Worm (Caenorhabditis elegans) whole organism, L1 larva: ENCODE measurements around the gene K08F4.5.

Experiments used
- C04F5.9 ChIP-seq: sonication (generic microtip); optimal IDR thresholded peaks from 2 replicates; lab custom pipeline; 2016; ENCODE audit warnings: missing genetic modification characterization, missing compliant biosample characterization
- C16A3.4 ChIP-seq: fragments of 150-350 bp; optimal IDR thresholded peaks from 2 replicates; lab custom pipeline; 2014; ENCODE audit warnings: missing biosample characterization, missing genetic modification characterization
- C34B4.2 ChIP-seq: sonication (generic microtip); optimal IDR thresholded peaks from 2 replicates; lab custom pipeline; 2017; ENCODE audit warnings: mild to moderate bottlenecking, missing genetic modification characterization, missing compliant biosample characterization
- alr-1 ChIP-seq: fragments of 200-800 bp; sonication (Bioruptor generic); optimal IDR thresholded peaks from 2 replicates; lab custom pipeline; 2018; ENCODE audit warnings: borderline replicate concordance, mild to moderate bottlenecking, missing genetic modification characterization, missing compliant biosample characterization
- blmp-1 ChIP-seq: fragments of 150-350 bp; optimal IDR thresholded peaks from 2 replicates; lab custom pipeline; 2014; ENCODE audit warnings: missing biosample characterization, missing genetic modification characterization
- ceh-63 ChIP-seq: fragments of 200-800 bp; sonication (Bioruptor generic); optimal IDR thresholded peaks from 2 replicates; lab custom pipeline; 2018; ENCODE audit warnings: mild to moderate bottlenecking, missing genetic modification characterization, missing compliant biosample characterization
- ceh-8 ChIP-seq: fragments of 200-800 bp; sonication (Bioruptor generic); optimal IDR thresholded peaks from 2 replicates; lab custom pipeline; 2018; ENCODE audit warnings: mild to moderate bottlenecking, missing genetic modification characterization, moderate library complexity, missing compliant biosample characterization
- ceh-88 ChIP-seq: fragments of 200-800 bp; sonication (Bioruptor generic); IDR thresholded peaks from 2 replicates; pipeline ENCODE4 v1.3.6; 2022; ENCODE audit warnings: missing genetic modification characterization, missing compliant biosample characterization
- ceh-90 ChIP-seq: sonication (generic microtip); optimal IDR thresholded peaks from 2 replicates; lab custom pipeline; 2016; ENCODE audit warnings: missing genetic modification characterization, missing compliant biosample characterization
- dpl-1 ChIP-seq, 3 experiments: fragments of 150-350 bp in 2 of 3; sonication (generic microtip) in 1 of 3; optimal IDR thresholded peaks; 2 replicates each; lab custom pipeline; 2014 to 2017; ENCODE audit warnings: missing biosample characterization in 3 of 3, missing genetic modification characterization in 3 of 3, missing genetic modification reagents in 3 of 3
- dsc-1 ChIP-seq: sonication (generic microtip); optimal IDR thresholded peaks from 2 replicates; lab custom pipeline; 2016; ENCODE audit warnings: mild to moderate bottlenecking, missing genetic modification characterization, missing compliant biosample characterization
- efl-3 ChIP-seq: fragments of 200-800 bp; sonication (Bioruptor generic); optimal IDR thresholded peaks from 2 replicates; lab custom pipeline; 2018; ENCODE audit warnings: mild to moderate bottlenecking, missing genetic modification characterization, missing compliant biosample characterization
- egl-27 ChIP-seq, 2 experiments: fragments of 150-350 bp in 1 of 2; sonication (generic microtip); optimal IDR thresholded peaks; 3 replicates each; lab custom pipeline; 2017 to 2018; ENCODE audit warnings: missing biosample characterization in 2 of 2, missing genetic modification characterization in 2 of 2, missing genetic modification reagents in 2 of 2
- fkh-10 ChIP-seq: sonication (generic microtip); optimal IDR thresholded peaks from 2 replicates; lab custom pipeline; 2017; ENCODE audit warnings: missing biosample characterization, missing genetic modification reagents, missing genetic modification characterization
- fkh-4 ChIP-seq: sonication (generic microtip); optimal IDR thresholded peaks from 2 replicates; lab custom pipeline; 2016; ENCODE audit warnings: missing compliant biosample characterization, missing genetic modification characterization, borderline replicate concordance
- fkh-8 ChIP-seq: sonication (generic microtip); optimal IDR thresholded peaks from 2 replicates; lab custom pipeline; 2016; ENCODE audit warnings: mild to moderate bottlenecking, missing genetic modification characterization, missing compliant biosample characterization
- fos-1 ChIP-seq: fragments of 150-350 bp; optimal IDR thresholded peaks from 2 replicates; lab custom pipeline; 2014; ENCODE audit warnings: missing biosample characterization, missing genetic modification characterization
- grh-1 ChIP-seq: fragments of 200-800 bp; sonication (Bioruptor generic); IDR thresholded peaks from 2 replicates; pipeline ENCODE4 v1.3.6; 2022; ENCODE audit warnings: missing genetic modification reagents, missing genetic modification characterization, missing compliant biosample characterization
- hlh-17 ChIP-seq: fragments of 200-800 bp; sonication (Bioruptor generic); optimal IDR thresholded peaks from 2 replicates; lab custom pipeline; 2018; ENCODE audit warnings: missing genetic modification characterization, mild to moderate bottlenecking, missing compliant biosample characterization, moderate library complexity, borderline replicate concordance
- lin-13 ChIP-seq: fragments of 150-350 bp; optimal IDR thresholded peaks from 2 replicates; lab custom pipeline; 2014; ENCODE audit warnings: missing biosample characterization, missing genetic modification reagents, missing genetic modification characterization
- lin-14 ChIP-seq: fragments of 200-800 bp; sonication (Bioruptor generic); optimal IDR thresholded peaks from 2 replicates; lab custom pipeline; 2018; ENCODE audit warnings: mild to moderate bottlenecking, missing genetic modification characterization, moderate library complexity, missing compliant biosample characterization
- lin-15B ChIP-seq: fragments of 150-350 bp; sonication (generic microtip); optimal IDR thresholded peaks from 3 replicates; lab custom pipeline; 2014; ENCODE audit warnings: missing biosample characterization, missing genetic modification characterization
- lin-35 ChIP-seq, 2 experiments: fragments of 150-350 bp; optimal IDR thresholded peaks; 2 replicates each; lab custom pipeline; 2014; ENCODE audit warnings: missing biosample characterization in 2 of 2, missing genetic modification characterization in 2 of 2, missing genetic modification reagents in 2 of 2
- lin-39 ChIP-seq: fragments of 150-350 bp; optimal IDR thresholded peaks from 2 replicates; lab custom pipeline; 2014; ENCODE audit warnings: missing biosample characterization, missing genetic modification reagents, missing genetic modification characterization
- mdl-1 ChIP-seq, 2 experiments: fragments of 150-350 bp; optimal IDR thresholded peaks; 2 replicates each; lab custom pipeline; 2014 to 2017; ENCODE audit warnings: missing biosample characterization in 2 of 2, missing genetic modification characterization in 2 of 2, inconsistent platforms in 1 of 2
- mef-2 ChIP-seq: fragments of 150-350 bp; optimal IDR thresholded peaks from 2 replicates; lab custom pipeline; 2014; ENCODE audit warnings: missing biosample characterization, missing genetic modification characterization
- mep-1 ChIP-seq: fragments of 150-350 bp; optimal IDR thresholded peaks from 2 replicates; lab custom pipeline; 2014; ENCODE audit warnings: missing biosample characterization, missing genetic modification characterization
- nhr-12 ChIP-seq: sonication (generic microtip); optimal IDR thresholded peaks from 2 replicates; lab custom pipeline; 2017; ENCODE audit warnings: missing biosample characterization, missing genetic modification characterization
- nhr-20 ChIP-seq: sonication (generic microtip); optimal IDR thresholded peaks from 2 replicates; lab custom pipeline; 2016; ENCODE audit warnings: mild to moderate bottlenecking, missing genetic modification characterization, missing compliant biosample characterization
- nhr-237 ChIP-seq: fragments of 150-350 bp; optimal IDR thresholded peaks from 2 replicates; lab custom pipeline; 2014; ENCODE audit warnings: missing biosample characterization, missing genetic modification characterization
- nhr-28 ChIP-seq: fragments of 150-350 bp; optimal IDR thresholded peaks from 2 replicates; lab custom pipeline; 2014; ENCODE audit warnings: missing biosample characterization, missing genetic modification characterization
- nhr-47 ChIP-seq: sonication (generic microtip); optimal IDR thresholded peaks from 2 replicates; lab custom pipeline; 2016; ENCODE audit warnings: mild to moderate bottlenecking, missing genetic modification characterization, moderate library complexity, missing compliant biosample characterization
- nhr-71 ChIP-seq: sonication (generic microtip); optimal IDR thresholded peaks from 2 replicates; lab custom pipeline; 2016; ENCODE audit warnings: mild to moderate bottlenecking, missing genetic modification characterization, moderate library complexity, missing compliant biosample characterization
- nhr-77 ChIP-seq: fragments of 150-350 bp; optimal IDR thresholded peaks from 2 replicates; lab custom pipeline; 2014; ENCODE audit warnings: missing biosample characterization, missing genetic modification characterization
- nhr-84 ChIP-seq: sonication (generic microtip); optimal IDR thresholded peaks from 2 replicates; lab custom pipeline; 2017; ENCODE audit warnings: missing biosample characterization, missing genetic modification characterization
- pag-3 ChIP-seq: sonication (generic microtip); optimal IDR thresholded peaks from 2 replicates; lab custom pipeline; 2017; ENCODE audit warnings: missing genetic modification characterization, mild to moderate bottlenecking, missing compliant biosample characterization, antibody characterized with exemption, borderline replicate concordance; ENCODE audit not compliant: insufficient read depth
- pax-3 ChIP-seq: fragments of 200-800 bp; sonication (Bioruptor generic); optimal IDR thresholded peaks from 2 replicates; lab custom pipeline; 2018; ENCODE audit warnings: mild to moderate bottlenecking, missing genetic modification characterization, moderate library complexity, missing compliant biosample characterization
- skn-1 ChIP-seq: fragments of 150-350 bp; optimal IDR thresholded peaks from 2 replicates; lab custom pipeline; 2014; ENCODE audit warnings: missing biosample characterization, missing genetic modification characterization
- snu-23 ChIP-seq: sonication (generic microtip); optimal IDR thresholded peaks from 2 replicates; lab custom pipeline; 2016; ENCODE audit warnings: missing genetic modification characterization, missing compliant biosample characterization
- sox-4 ChIP-seq: sonication (generic microtip); optimal IDR thresholded peaks from 2 replicates; lab custom pipeline; 2016; ENCODE audit warnings: missing genetic modification characterization, missing compliant biosample characterization
- sptf-1 ChIP-seq: fragments of 150-350 bp; optimal IDR thresholded peaks from 2 replicates; lab custom pipeline; 2014; ENCODE audit warnings: missing biosample characterization, missing genetic modification characterization
- swsn-7 ChIP-seq: sonication (generic microtip); optimal IDR thresholded peaks from 2 replicates; lab custom pipeline; 2016; ENCODE audit warnings: missing genetic modification characterization, missing compliant biosample characterization
- unc-30 ChIP-seq: sonication (generic microtip); optimal IDR thresholded peaks from 2 replicates; lab custom pipeline; 2017; ENCODE audit warnings: missing biosample characterization, missing genetic modification characterization
- vab-15 ChIP-seq: sonication (generic microtip); optimal IDR thresholded peaks from 2 replicates; lab custom pipeline; 2017; ENCODE audit warnings: missing genotype, mild to moderate bottlenecking, missing genetic modification characterization, missing compliant biosample characterization
- xbp-1 ChIP-seq: sonication (generic microtip); optimal IDR thresholded peaks from 2 replicates; lab custom pipeline; 2016; ENCODE audit warnings: missing genetic modification characterization, missing compliant biosample characterization

Gene K08F4.5

DNA sequence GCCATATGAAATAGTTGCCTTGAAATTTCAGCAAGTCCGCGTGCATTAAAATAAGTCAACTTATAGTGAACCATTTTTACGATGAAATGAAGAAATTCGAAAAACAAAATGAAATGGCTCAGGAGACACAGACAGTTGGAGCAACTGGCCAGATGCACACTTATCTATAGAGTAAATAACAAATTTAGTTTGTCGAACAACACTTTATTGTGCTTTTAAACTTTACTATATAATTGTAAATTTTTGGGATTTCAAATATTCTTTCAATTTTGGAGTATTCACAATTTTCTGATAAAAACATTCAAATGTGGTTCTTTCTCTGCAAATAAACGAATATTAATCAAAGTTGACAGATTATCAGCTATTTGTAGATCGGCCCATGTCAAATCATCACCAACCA is 4.4 kb upstream of the K08F4.5 start, which contains the start of gene gst-3:
gst-3 (minus strand) TSS at position 101 of the 400 bp plus-strand sequence.
- TF ChIP-seq efl-3 (GFP tag; lab: Kevin White, UChicago) (no peak), nhr-47 (no peak), vab-15 (tag; lab: Kevin White, UChicago) (no peak), sox-4 (tag; lab: Kevin White, UChicago) (no peak), nhr-84 (tag; lab: Kevin White, UChicago) (no peak), lin-14 (GFP tag; lab: Kevin White, UChicago) (no peak), ceh-63 (GFP tag; lab: Kevin White, UChicago) (no peak), hlh-17 (GFP tag; lab: Kevin White, UChicago) (no peak), xbp-1 (tag; lab: Kevin White, UChicago) (no peak), snu-23 (no peak), lin-13 (no peak), lin-35 (GFP tag; optimal IDR thresholded peaks at IDR 0.05; lab: Kevin White, UChicago) (no peak), pax-3 (no peak), fos-1 (tag; lab: Kevin White, UChicago) (no peak), nhr-77 (tag; lab: Kevin White, UChicago) (no peak), blmp-1 (tag; lab: Kevin White, UChicago) (no peak)

DNA sequence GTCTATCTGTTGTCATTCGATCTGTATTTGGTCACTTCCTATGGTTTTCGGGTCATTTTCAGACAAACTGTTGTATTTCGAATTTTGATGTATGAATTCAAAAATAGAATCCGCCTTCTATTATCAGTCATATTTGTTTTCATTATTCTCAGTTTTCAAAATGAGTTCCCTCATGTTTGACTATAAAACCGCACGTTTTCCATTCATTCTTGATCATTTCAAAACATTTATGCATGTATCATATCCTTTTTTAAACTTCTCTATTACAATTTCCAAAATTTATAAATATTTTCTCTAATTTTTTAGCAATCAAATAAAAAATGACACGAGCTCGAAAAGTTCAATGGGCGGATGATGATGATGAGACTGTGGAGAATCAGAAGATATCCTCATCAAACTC is 2.1 kb upstream of the K08F4.5 start, which contains the start of gene K08F4.12:
K08F4.12 (plus strand) TSS at position 301 of the 400 bp plus-strand sequence.
- TF ChIP-seq ceh-8 (GFP tag; lab: Kevin White, UChicago) (no peak), mdl-1 (tag; optimal IDR thresholded peaks at IDR 0.05; lab: Kevin White, UChicago) (no peak), alr-1 (tag; lab: Kevin White, UChicago) (no peak), hlh-17 (GFP tag; lab: Kevin White, UChicago) (no peak), dpl-1 (GFP tag; optimal IDR thresholded peaks at IDR 0.05; lab: Kevin White, UChicago) (no peak), lin-35 (GFP tag; optimal IDR thresholded peaks at IDR 0.05; lab: Kevin White, UChicago) (no peak), C16A3.4 (no peak), nhr-20 (no peak), nhr-28 (tag; lab: Kevin White, UChicago) (no peak), C04F5.9 (tag; lab: Kevin White, UChicago) (no peak)

DNA sequence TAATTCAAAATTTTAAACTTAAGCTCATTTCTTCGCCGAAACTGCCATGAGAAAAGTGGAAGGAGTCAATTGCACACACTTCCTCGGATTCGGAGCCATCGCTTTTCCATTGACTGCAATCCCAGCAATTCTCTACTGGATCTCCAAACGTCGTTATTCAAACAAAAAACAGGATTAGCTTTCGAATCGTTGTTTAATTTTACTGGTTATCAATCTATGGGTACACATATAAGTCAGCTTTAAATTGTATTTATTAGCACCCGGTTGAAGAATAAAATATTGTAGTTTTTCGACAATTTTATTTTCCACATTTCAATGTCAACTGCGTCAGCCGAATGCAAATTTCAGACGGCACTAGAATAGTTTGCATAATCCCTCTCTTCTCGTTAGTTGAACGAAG is 5.8 kb downstream of the K08F4.5 start, which contains the start of gene glt-3:
glt-3 (plus strand) TSS at position 301 of the 400 bp plus-strand sequence.
- TF ChIP-seq sptf-1 (no peak), lin-13 (no peak), mef-2 (tag; lab: Kevin White, UChicago) (no peak), nhr-12 (tag; lab: Kevin White, UChicago) (no peak), nhr-71 (tag; lab: Kevin White, UChicago) (no peak), C34B4.2 (tag; lab: Kevin White, UChicago) (no peak), fkh-8 (no peak), dpl-1 (GFP tag; optimal IDR thresholded peaks at IDR 0.05; lab: Kevin White, UChicago) (no peak), nhr-20 (no peak), grh-1 (GFP tag; lab: Robert Waterston, UW) (no peak), dsc-1 (tag; lab: Kevin White, UChicago) (no peak), skn-1 (tag; lab: Kevin White, UChicago) (no peak)
- TF ChIP-seq, all 84 proteins: peak for 0

DNA sequence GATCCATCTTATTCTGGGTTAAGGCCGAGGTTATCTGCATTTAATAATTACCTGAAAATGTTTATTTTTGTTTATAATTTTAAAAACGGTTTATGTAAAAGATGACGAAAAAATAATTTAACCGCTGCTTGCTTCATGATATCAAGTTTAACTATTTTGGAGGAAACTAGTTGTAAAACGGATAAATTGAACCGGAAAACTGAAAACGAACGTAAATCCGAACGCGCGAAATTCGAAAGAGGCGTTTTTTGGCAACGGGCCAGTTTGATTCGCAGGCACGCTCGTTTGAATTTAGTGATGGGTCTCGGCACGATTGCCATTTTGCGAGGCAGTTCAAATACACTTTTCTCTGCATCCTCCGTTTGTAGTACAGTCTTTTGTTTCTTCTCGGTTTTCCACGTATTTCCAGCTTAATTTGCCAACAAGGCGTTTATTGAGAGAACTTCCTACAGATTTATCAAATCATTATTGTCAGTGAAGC is 6.8 kb downstream of the K08F4.5 start, which contains the start of the genes gtbp-1 and K08F4.3:
gtbp-1 (minus strand) TSS at position 51 of the 481 bp plus-strand sequence.
K08F4.3 (plus strand) TSS at position 352 of the 481 bp plus-strand sequence.
- TF ChIP-seq skn-1 (tag; lab: Kevin White, UChicago), result peak; percentile 75
- TF ChIP-seq sptf-1, result no peak
- no peak for TF ChIP-seq nhr-237 (tag; lab: Kevin White, UChicago)
- peak; percentile 85 for TF ChIP-seq mep-1 (tag; lab: Kevin White, UChicago)
- peak; percentile 48 for TF ChIP-seq swsn-7 (tag; lab: Kevin White, UChicago)
- no peak for TF ChIP-seq lin-39 (tag; lab: Kevin White, UChicago)
- TF ChIP-seq ceh-90, result no peak
- no peak for TF ChIP-seq nhr-12 (tag; lab: Kevin White, UChicago)
- TF ChIP-seq fkh-10, result no peak
- TF ChIP-seq ceh-88, result no peak; the same call in 1 of the 2 replicates
- TF ChIP-seq egl-27 (tag; optimal IDR thresholded peaks at IDR 0.05; lab: Kevin White, UChicago), result no peak
- TF ChIP-seq ceh-63 (GFP tag; lab: Kevin White, UChicago), result no peak
- peak; percentile 83 for TF ChIP-seq snu-23
- peak; percentile 47 for TF ChIP-seq fos-1 (tag; lab: Kevin White, UChicago)
- peak; percentile 92 to 97 for TF ChIP-seq lin-35 (GFP tag; optimal IDR thresholded peaks at IDR 0.05; lab: Kevin White, UChicago)
- TF ChIP-seq unc-30 (tag; lab: Kevin White, UChicago), result no peak
- no peak for TF ChIP-seq fkh-4 (tag; lab: Kevin White, UChicago)
- no peak for TF ChIP-seq hlh-17 (GFP tag; lab: Kevin White, UChicago)
- TF ChIP-seq nhr-84 (tag; lab: Kevin White, UChicago), result no peak
- peak; percentile 85 for TF ChIP-seq lin-15B
- TF ChIP-seq lin-14 (GFP tag; lab: Kevin White, UChicago), result no peak
- no peak for TF ChIP-seq pag-3 (tag; lab: Kevin White, UChicago)
